Worm (Caenorhabditis elegans) whole organism, late embryonic: ENCODE data around the gene fbxa-194.

Source experiments
- K09A11.1 ChIP-seq: sonication (generic microtip); optimal IDR thresholded peaks from 2 replicates; lab custom pipeline; 2017; ENCODE audit warnings: antibody characterized with exemption, mild to moderate bottlenecking, missing genetic modification characterization, missing compliant biosample characterization; ENCODE audit not compliant: insufficient read depth
- T23F11.4 ChIP-seq: fragments of 200-800 bp; sonication (Bioruptor generic); optimal IDR thresholded peaks from 2 replicates; lab custom pipeline; 2018; ENCODE audit warnings: mild to moderate bottlenecking, missing genetic modification characterization, missing compliant biosample characterization
- Y22D7AL.16 ChIP-seq: sonication (generic microtip); optimal IDR thresholded peaks from 2 replicates; lab custom pipeline; 2016; ENCODE audit warnings: missing genetic modification characterization, missing compliant biosample characterization
- ahr-1 ChIP-seq: sonication (generic microtip); optimal IDR thresholded peaks from 2 replicates; lab custom pipeline; 2016; ENCODE audit warnings: missing genetic modification characterization, missing compliant biosample characterization
- ceh-14 ChIP-seq: sonication (generic microtip); optimal IDR thresholded peaks from 2 replicates; lab custom pipeline; 2016; ENCODE audit warnings: missing genotype, missing genetic modification characterization, missing compliant biosample characterization
- ceh-30 ChIP-seq: fragments of 150-350 bp; optimal IDR thresholded peaks from 2 replicates; lab custom pipeline; 2014; ENCODE audit warnings: missing biosample characterization, missing genetic modification characterization
- ceh-31 ChIP-seq: sonication (generic microtip); optimal IDR thresholded peaks from 2 replicates; lab custom pipeline; 2016; ENCODE audit warnings: missing genetic modification characterization, missing compliant biosample characterization
- ceh-34 ChIP-seq: sonication (generic microtip); optimal IDR thresholded peaks from 2 replicates; lab custom pipeline; 2016; ENCODE audit warnings: mild to moderate bottlenecking, missing genetic modification characterization, missing compliant biosample characterization
- ceh-45 ChIP-seq: fragments of 200-800 bp; sonication (Bioruptor generic); IDR thresholded peaks from 2 replicates; pipeline ENCODE4 v1.3.6; 2022; ENCODE audit warnings: missing genetic modification reagents, missing genetic modification characterization, missing compliant biosample characterization
- ceh-6 ChIP-seq: fragments of 200-800 bp; sonication (Bioruptor generic); optimal IDR thresholded peaks from 2 replicates; lab custom pipeline; 2018; ENCODE audit warnings: mild to moderate bottlenecking, missing genetic modification characterization, missing compliant biosample characterization
- elt-2 ChIP-seq: sonication (generic microtip); optimal IDR thresholded peaks from 2 replicates; lab custom pipeline; 2016; ENCODE audit warnings: missing genetic modification reagents, missing genetic modification characterization, missing compliant biosample characterization
- elt-4 ChIP-seq: sonication (generic microtip); optimal IDR thresholded peaks from 2 replicates; lab custom pipeline; 2016; ENCODE audit warnings: missing genetic modification characterization, missing compliant biosample characterization
- ets-4 ChIP-seq: sonication (generic microtip); optimal IDR thresholded peaks from 2 replicates; lab custom pipeline; 2016; ENCODE audit warnings: missing genetic modification characterization, missing compliant biosample characterization
- eyg-1 ChIP-seq: sonication (generic microtip); optimal IDR thresholded peaks from 2 replicates; lab custom pipeline; 2016; ENCODE audit warnings: missing genotype, missing genetic modification characterization, missing compliant biosample characterization
- fkh-10 ChIP-seq: fragments of 150-350 bp; optimal IDR thresholded peaks from 2 replicates; lab custom pipeline; 2014; ENCODE audit warnings: missing biosample characterization, missing genetic modification reagents, missing genetic modification characterization
- hlh-13 ChIP-seq: fragments of 200-800 bp; sonication (Bioruptor generic); optimal IDR thresholded peaks from 2 replicates; lab custom pipeline; 2018; ENCODE audit warnings: mild to moderate bottlenecking, missing genetic modification characterization, missing compliant biosample characterization
- hlh-15 ChIP-seq: sonication (generic microtip); optimal IDR thresholded peaks from 2 replicates; lab custom pipeline; 2016; ENCODE audit warnings: missing genetic modification characterization, missing compliant biosample characterization
- hlh-30 ChIP-seq: sonication (generic microtip); optimal IDR thresholded peaks from 2 replicates; lab custom pipeline; 2017; ENCODE audit warnings: antibody characterized with exemption, missing genetic modification characterization, missing compliant biosample characterization; ENCODE audit not compliant: insufficient read depth
- lim-6 ChIP-seq: sonication (generic microtip); optimal IDR thresholded peaks from 2 replicates; lab custom pipeline; 2016; ENCODE audit warnings: missing genetic modification characterization, missing compliant biosample characterization
- lin-11 ChIP-seq: fragments of 200-800 bp; sonication (Bioruptor generic); optimal IDR thresholded peaks from 2 replicates; lab custom pipeline; 2018; ENCODE audit warnings: mild to moderate bottlenecking, missing genetic modification characterization, missing compliant biosample characterization
- madf-2 ChIP-seq: sonication (generic microtip); optimal IDR thresholded peaks from 2 replicates; lab custom pipeline; 2017; ENCODE audit warnings: missing genetic modification characterization, missing compliant biosample characterization
- nfya-1 ChIP-seq: sonication (generic microtip); optimal IDR thresholded peaks from 2 replicates; lab custom pipeline; 2017; ENCODE audit warnings: missing genetic modification characterization, mild to moderate bottlenecking, missing compliant biosample characterization, antibody characterized with exemption, moderate library complexity
- nhr-11 ChIP-seq: fragments of 150-350 bp; optimal IDR thresholded peaks from 2 replicates; lab custom pipeline; 2014; ENCODE audit warnings: missing biosample characterization, missing genetic modification characterization
- nhr-232 ChIP-seq: sonication (generic microtip); optimal IDR thresholded peaks from 2 replicates; lab custom pipeline; 2016; ENCODE audit warnings: missing genetic modification characterization, missing compliant biosample characterization
- npax-4 ChIP-seq: sonication (generic microtip); optimal IDR thresholded peaks from 2 replicates; lab custom pipeline; 2016; ENCODE audit warnings: missing genetic modification characterization, missing compliant biosample characterization
- pag-3 ChIP-seq: sonication (generic microtip); optimal IDR thresholded peaks from 2 replicates; lab custom pipeline; 2016; ENCODE audit warnings: missing compliant biosample characterization, missing genetic modification characterization, borderline replicate concordance
- pat-9 ChIP-seq: fragments of 200-800 bp; sonication (Bioruptor generic); optimal IDR thresholded peaks from 2 replicates; lab custom pipeline; 2018; ENCODE audit warnings: mild to moderate bottlenecking, missing genetic modification characterization, moderate library complexity, missing compliant biosample characterization
- pha-2 ChIP-seq: sonication (generic microtip); optimal IDR thresholded peaks from 2 replicates; lab custom pipeline; 2017; ENCODE audit warnings: mild to moderate bottlenecking, missing genetic modification characterization, missing compliant biosample characterization
- pha-4 ChIP-seq: fragments of 150-350 bp; optimal IDR thresholded peaks from 2 replicates; lab custom pipeline; 2018; ENCODE audit warnings: missing biosample characterization, missing genetic modification reagents, missing genetic modification characterization
- pqm-1 ChIP-seq: sonication (generic microtip); optimal IDR thresholded peaks from 2 replicates; lab custom pipeline; 2016; ENCODE audit warnings: missing genetic modification characterization, missing compliant biosample characterization
- pros-1 ChIP-seq: fragments of 150-350 bp; optimal IDR thresholded peaks from 2 replicates; lab custom pipeline; 2014; ENCODE audit warnings: missing biosample characterization, missing genetic modification reagents, missing genetic modification characterization
- ref-2 ChIP-seq: sonication (generic microtip); optimal IDR thresholded peaks from 2 replicates; lab custom pipeline; 2016; ENCODE audit warnings: missing genetic modification characterization, missing compliant biosample characterization
- syd-9 ChIP-seq: sonication (generic microtip); optimal IDR thresholded peaks from 2 replicates; lab custom pipeline; 2016; ENCODE audit warnings: mild to moderate bottlenecking, missing genetic modification characterization, moderate library complexity, missing compliant biosample characterization
- tbx-7 ChIP-seq: sonication (generic microtip); optimal IDR thresholded peaks from 2 replicates; lab custom pipeline; 2016; ENCODE audit warnings: missing genotype, missing genetic modification characterization, missing compliant biosample characterization
- unc-55 ChIP-seq: sonication (generic microtip); optimal IDR thresholded peaks from 2 replicates; lab custom pipeline; 2017; ENCODE audit warnings: missing biosample characterization, missing genetic modification reagents, missing genetic modification characterization
- zip-5 ChIP-seq: sonication (generic microtip); optimal IDR thresholded peaks from 2 replicates; lab custom pipeline; 2016; ENCODE audit warnings: missing genetic modification characterization, missing compliant biosample characterization

Gene fbxa-194

ce11 chrV:19745852-19746251 lies 32.7 kb downstream of the fbxa-194 start, which contains the start of gene W04E12.5:
Gene W04E12.5, plus strand, starts transcription at chrV:19746152.
- TF ChIP-seq lin-11 (tag; lab: Kevin White, UChicago) = no peak
- no peak for TF ChIP-seq zip-5 (tag; lab: Kevin White, UChicago)
- no peak for TF ChIP-seq T23F11.4 (GFP tag; lab: Kevin White, UChicago)
- TF ChIP-seq pqm-1 (tag; lab: Kevin White, UChicago) = no peak
- TF ChIP-seq K09A11.1 (tag; lab: Kevin White, UChicago) = no peak
- no peak for TF ChIP-seq elt-4 (tag; lab: Kevin White, UChicago)
- no peak for TF ChIP-seq ceh-45 (GFP tag; lab: Robert Waterston, UW)
- TF ChIP-seq tbx-7 (tag; lab: Kevin White, UChicago) = no peak

- TF ChIP-seq unc-55 (GFP tag; lab: Kevin White, UChicago) (no peak), ceh-30 (tag; lab: Kevin White, UChicago) (no peak), nhr-232 (tag; lab: Kevin White, UChicago) (no peak), T23F11.4 (GFP tag; lab: Kevin White, UChicago) (no peak)
Observed at ce11 chrV:19744210-19744609, 34.3 kb downstream of the fbxa-194 start.

- no peak for TF ChIP-seq Y22D7AL.16 (tag; lab: Kevin White, UChicago)
Observed at ce11 chrV:19743794-19744193, 34.7 kb downstream of the fbxa-194 start.

- TF ChIP-seq ceh-45 (GFP tag; lab: Robert Waterston, UW) (no peak), zip-5 (tag; lab: Kevin White, UChicago) (no peak), ref-2 (tag; lab: Kevin White, UChicago) (no peak), elt-4 (tag; lab: Kevin White, UChicago) (no peak), ceh-6 (GFP tag; lab: Kevin White, UChicago) (no peak), eyg-1 (tag; lab: Kevin White, UChicago) (no peak), pat-9 (tag; lab: Kevin White, UChicago) (no peak), syd-9 (tag; lab: Kevin White, UChicago) (no peak), ahr-1 (no peak), ceh-31 (tag; lab: Kevin White, UChicago) (no peak), hlh-13 (no peak), ets-4 (tag; lab: Kevin White, UChicago) (no peak), nhr-11 (tag; lab: Kevin White, UChicago) (no peak), fkh-10 (no peak), hlh-30 (no peak), nfya-1 (no peak), pag-3 (tag; lab: Kevin White, UChicago) (no peak), lin-11 (tag; lab: Kevin White, UChicago) (no peak)
Observed at ce11 chrV:19743305-19743704, 35.2 kb downstream of the fbxa-194 start, which contains the start of gene W04E12.4. Gene W04E12.4, plus strand, starts transcription at chrV:19743605.

ce11 chrV:19741651-19742050 lies 36.9 kb downstream of the fbxa-194 start, which contains the start of gene W04E12.3:
Gene W04E12.3, plus strand, starts transcription at chrV:19741951.
- no peak for TF ChIP-seq nfya-1
- TF ChIP-seq ceh-34 (tag; lab: Kevin White, UChicago) = no peak
- TF ChIP-seq pha-4 (tag; lab: Kevin White, UChicago) = no peak
- no peak for TF ChIP-seq elt-4 (tag; lab: Kevin White, UChicago)
- TF ChIP-seq hlh-13 = no peak
- TF ChIP-seq madf-2 (tag; lab: Kevin White, UChicago) = no peak
- TF ChIP-seq pag-3 (tag; lab: Kevin White, UChicago) = no peak
- TF ChIP-seq hlh-15 (tag; lab: Kevin White, UChicago) = no peak
- no peak for TF ChIP-seq pros-1 (tag; lab: Kevin White, UChicago)
- TF ChIP-seq pha-2 (tag; lab: Kevin White, UChicago) = no peak
- no peak for TF ChIP-seq npax-4 (tag; lab: Kevin White, UChicago)
- TF ChIP-seq lim-6 (tag; lab: Kevin White, UChicago) = no peak
- no peak for TF ChIP-seq K09A11.1 (tag; lab: Kevin White, UChicago)
- no peak for TF ChIP-seq fkh-10
- no peak for TF ChIP-seq elt-2 (tag; lab: Kevin White, UChicago)
- TF ChIP-seq ceh-14 (tag; lab: Kevin White, UChicago) = no peak
